Fruit fly (Drosophila melanogaster): ENCODE measurements around the gene GCC88.

dm6 chr3R:11234918-11235371 lies 4.5 kb upstream of the GCC88 start, which contains the start of the genes Arfip and CG17721:
- TF ChIP-seq CG11617 (GFP tag; optimal IDR thresholded peaks at IDR 0.05) (no peak), pad (GFP tag; optimal IDR thresholded peaks at IDR 0.05) (no peak), CG7045 (GFP tag; optimal IDR thresholded peaks at IDR 0.05) (no peak), tj (GFP tag; optimal IDR thresholded peaks at IDR 0.05) (no peak), kay (GFP tag; ENCODE audit: borderline replicate concordance) (no peak), ovo (GFP tag; optimal IDR thresholded peaks at IDR 0.05) (no peak), Crg-1 (GFP tag; optimal IDR thresholded peaks at IDR 0.05) (no peak), CG1620 (GFP tag; optimal IDR thresholded peaks at IDR 0.05) (no peak), cic (GFP tag; optimal IDR thresholded peaks at IDR 0.05) (no peak), CG33017 (tag; optimal IDR thresholded peaks at IDR 0.05) (no peak), Hr96 (GFP tag; optimal IDR thresholded peaks at IDR 0.05) (no peak), cnc (optimal IDR thresholded peaks at IDR 0.05) (no peak), bab1 (GFP tag; optimal IDR thresholded peaks at IDR 0.05) (no peak), CG7101 (tag; optimal IDR thresholded peaks at IDR 0.05) (no peak)

Measured in whole organism, adult.